Fruit fly (Drosophila melanogaster): ENCODE data around the gene CG10748.

Gene CG10748

dm6 chr3L:12972259-12972658 is at the start of gene CG10748, which contains the start of gene CG10749:
Gene CG10748 (minus strand): TSS chr3L:12972359.
Gene CG10749 (plus strand): TSS chr3L:12972474.
- no peak for TF ChIP-seq Sin3A (optimal IDR thresholded peaks at IDR 0.05)
- TF ChIP-seq h (optimal IDR thresholded peaks at IDR 0.05), result no peak
- TF ChIP-seq insv (optimal IDR thresholded peaks at IDR 0.05), result no peak
- TF ChIP-seq Myc (optimal IDR thresholded peaks at IDR 0.05), result no peak
- no peak for TF ChIP-seq psq (optimal IDR thresholded peaks at IDR 0.05)
- TF ChIP-seq ttk (optimal IDR thresholded peaks at IDR 0.05), result no peak

DNA sequence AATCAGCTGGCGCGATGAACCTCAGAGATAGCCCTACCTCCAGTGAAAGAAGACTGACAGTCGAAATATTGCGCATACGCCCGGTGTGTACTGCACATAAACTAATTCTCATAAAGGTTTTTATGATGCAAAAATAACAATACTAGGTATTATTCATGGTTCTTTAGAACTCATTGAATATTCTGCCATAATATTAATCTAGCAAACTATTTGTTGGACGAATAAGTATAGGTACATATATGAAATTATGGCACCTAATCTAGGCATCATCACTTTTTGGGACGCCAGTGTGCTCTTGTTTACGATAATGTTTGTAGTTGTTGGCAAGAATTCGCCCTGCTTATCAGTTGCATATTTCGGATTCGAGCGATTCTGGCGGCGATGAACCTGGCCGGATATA is 49.6 kb upstream of the CG10748 start:
- no peak for TF ChIP-seq h (optimal IDR thresholded peaks at IDR 0.05)
- TF ChIP-seq psq (optimal IDR thresholded peaks at IDR 0.05), result no peak
- no peak for TF ChIP-seq Myc (optimal IDR thresholded peaks at IDR 0.05)
- TF ChIP-seq insv (optimal IDR thresholded peaks at IDR 0.05), result no peak
- TF ChIP-seq Sin3A (optimal IDR thresholded peaks at IDR 0.05), result no peak
- no peak for TF ChIP-seq ttk (optimal IDR thresholded peaks at IDR 0.05)

dm6 chr3L:13019249-13019956 is 47.2 kb upstream of the CG10748 start:
- TF ChIP-seq psq (optimal IDR thresholded peaks at IDR 0.05) (no peak), Sin3A (optimal IDR thresholded peaks at IDR 0.05) (no peak), ttk (optimal IDR thresholded peaks at IDR 0.05) (no peak), h (optimal IDR thresholded peaks at IDR 0.05) (no peak), Myc (optimal IDR thresholded peaks at IDR 0.05) (no peak), insv (optimal IDR thresholded peaks at IDR 0.05) (no peak)

DNA sequence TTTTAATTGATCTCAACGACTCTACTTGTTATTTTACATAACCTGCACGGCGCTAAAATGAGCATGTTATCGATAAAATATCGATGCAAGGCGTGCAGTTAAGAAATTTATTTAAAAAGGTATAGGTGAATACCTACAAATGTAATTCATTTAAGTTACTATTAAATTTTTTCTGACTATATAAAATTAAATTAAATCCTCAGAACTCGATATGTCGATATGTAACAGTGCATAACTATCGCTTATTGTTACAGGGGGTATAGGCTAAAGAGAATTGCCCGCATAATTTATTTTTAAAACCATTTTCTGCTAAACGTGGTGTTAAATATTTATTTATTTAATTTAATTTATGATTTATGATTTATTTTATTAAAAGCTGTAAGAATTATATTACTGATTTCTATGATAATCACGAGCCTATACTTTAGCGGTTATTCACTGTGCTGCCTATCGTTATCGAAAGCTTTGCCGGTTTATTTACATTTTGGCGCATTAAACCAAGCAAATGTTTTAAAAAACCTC is 45.7 kb upstream of the CG10748 start, which contains the start of the genes mRpL20 and Icmt:
mRpL20 (minus strand) TSS at position 65 of the 522 bp plus-strand sequence.
Icmt (plus strand) TSS at position 464 of the 522 bp plus-strand sequence.
- no peak for TF ChIP-seq h (optimal IDR thresholded peaks at IDR 0.05)
- TF ChIP-seq psq (optimal IDR thresholded peaks at IDR 0.05), result no peak
- no peak for TF ChIP-seq ttk (optimal IDR thresholded peaks at IDR 0.05)
- no peak for TF ChIP-seq Myc (optimal IDR thresholded peaks at IDR 0.05)
- TF ChIP-seq insv (optimal IDR thresholded peaks at IDR 0.05), result no peak
- no peak for TF ChIP-seq Sin3A (optimal IDR thresholded peaks at IDR 0.05)

dm6 chr3L:13015823-13016465 is 43.8 kb upstream of the CG10748 start, which contains the start of gene CG11267:
Gene CG11267 (plus strand): TSS chr3L:13016050.
- no peak for TF ChIP-seq insv (optimal IDR thresholded peaks at IDR 0.05)

- TF ChIP-seq insv (optimal IDR thresholded peaks at IDR 0.05), result no peak
- no peak for TF ChIP-seq Sin3A (optimal IDR thresholded peaks at IDR 0.05)
- TF ChIP-seq ttk (optimal IDR thresholded peaks at IDR 0.05), result no peak
- no peak for TF ChIP-seq h (optimal IDR thresholded peaks at IDR 0.05)
- no peak for TF ChIP-seq psq (optimal IDR thresholded peaks at IDR 0.05)
- no peak for TF ChIP-seq Myc (optimal IDR thresholded peaks at IDR 0.05)
Measured at dm6 chr3L:13015195-13015822, 43.1 kb upstream of the CG10748 start, which contains the start of gene MICAL-like. Gene MICAL-like (minus strand): TSS chr3L:13015332.

DNA sequence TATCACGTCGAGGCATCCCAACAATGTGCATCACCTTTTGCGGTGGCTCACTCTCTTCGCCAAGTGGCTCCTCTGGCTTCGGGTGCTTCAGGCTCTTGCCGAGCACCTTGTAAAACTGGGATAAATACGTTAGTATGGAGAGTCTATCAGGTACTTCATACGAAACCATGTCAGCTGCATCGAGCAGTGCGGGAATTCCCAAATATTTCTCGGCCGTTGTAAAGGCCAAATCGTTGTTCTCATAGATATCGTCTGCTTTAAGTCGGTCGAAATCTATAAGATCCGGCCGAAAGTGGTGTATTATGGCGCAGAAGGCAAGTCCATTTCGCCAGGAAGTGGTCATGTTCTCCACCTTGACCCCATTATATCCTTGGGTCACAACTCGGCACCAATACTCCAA is 42.5 kb upstream of the CG10748 start:
- no peak for TF ChIP-seq ttk (optimal IDR thresholded peaks at IDR 0.05)
- no peak for TF ChIP-seq psq (optimal IDR thresholded peaks at IDR 0.05)
- no peak for TF ChIP-seq Sin3A (optimal IDR thresholded peaks at IDR 0.05)
- TF ChIP-seq insv (optimal IDR thresholded peaks at IDR 0.05), result no peak
- TF ChIP-seq h (optimal IDR thresholded peaks at IDR 0.05), result no peak
- TF ChIP-seq Myc (optimal IDR thresholded peaks at IDR 0.05), result no peak

DNA sequence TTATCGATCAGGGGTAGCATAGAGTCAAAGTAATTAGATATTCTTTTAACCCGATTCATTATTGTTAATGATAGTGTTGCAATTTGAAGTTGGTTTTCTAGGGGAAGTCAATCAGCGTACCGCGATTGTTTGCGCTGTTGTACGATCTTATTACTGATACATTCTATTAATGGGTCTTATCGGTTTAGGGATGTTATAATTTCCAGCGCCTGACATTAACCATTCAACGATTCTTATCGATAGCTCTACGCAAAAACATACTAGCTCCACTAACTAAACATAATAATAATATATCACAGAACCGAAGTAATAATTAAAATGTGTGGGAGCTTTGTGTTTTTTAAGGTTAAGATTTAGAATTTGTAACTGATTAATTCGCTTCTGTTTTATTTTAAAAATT is 39.4 kb upstream of the CG10748 start, which contains the start of gene Cul6:
Cul6 (minus strand) TSS at position 175 of the 400 bp plus-strand sequence.
- TF ChIP-seq Sin3A (optimal IDR thresholded peaks at IDR 0.05) (no peak), insv (optimal IDR thresholded peaks at IDR 0.05) (no peak), ttk (optimal IDR thresholded peaks at IDR 0.05) (no peak), psq (optimal IDR thresholded peaks at IDR 0.05) (no peak), Myc (optimal IDR thresholded peaks at IDR 0.05) (no peak), h (optimal IDR thresholded peaks at IDR 0.05) (no peak)

dm6 chr3L:13007946-13008462 is 35.8 kb upstream of the CG10748 start:
- TF ChIP-seq ttk (optimal IDR thresholded peaks at IDR 0.05), result no peak
- TF ChIP-seq h (optimal IDR thresholded peaks at IDR 0.05), result no peak
- no peak for TF ChIP-seq insv (optimal IDR thresholded peaks at IDR 0.05)
- no peak for TF ChIP-seq psq (optimal IDR thresholded peaks at IDR 0.05)
- TF ChIP-seq Myc (optimal IDR thresholded peaks at IDR 0.05), result no peak
- TF ChIP-seq Sin3A (optimal IDR thresholded peaks at IDR 0.05), result no peak

DNA sequence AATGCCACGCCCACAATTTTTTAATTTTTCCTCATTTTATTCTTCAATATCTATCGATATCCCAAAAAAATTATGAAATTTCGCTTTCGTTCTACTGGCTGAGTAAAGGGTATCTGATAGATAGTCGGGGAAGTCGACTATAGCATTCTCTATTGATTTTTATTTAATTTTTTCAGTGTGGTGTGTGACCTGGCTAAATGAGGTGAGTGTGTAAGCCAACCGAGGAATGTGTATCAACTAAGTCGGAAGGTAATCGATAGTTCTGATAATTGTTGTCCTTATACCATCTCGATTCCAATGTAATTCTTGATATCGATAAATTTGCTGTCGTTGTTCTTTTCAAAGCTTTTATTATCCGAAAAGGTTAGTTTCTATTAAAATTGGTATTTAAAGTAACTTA is 34.3 kb upstream of the CG10748 start, which contains the start of gene CG11263:
CG11263 (plus strand) TSS at position 328 of the 400 bp plus-strand sequence.
- TF ChIP-seq h (optimal IDR thresholded peaks at IDR 0.05) (no peak), ttk (optimal IDR thresholded peaks at IDR 0.05) (no peak), insv (optimal IDR thresholded peaks at IDR 0.05) (no peak), Myc (optimal IDR thresholded peaks at IDR 0.05) (no peak), psq (optimal IDR thresholded peaks at IDR 0.05) (no peak), Sin3A (optimal IDR thresholded peaks at IDR 0.05) (no peak)

DNA sequence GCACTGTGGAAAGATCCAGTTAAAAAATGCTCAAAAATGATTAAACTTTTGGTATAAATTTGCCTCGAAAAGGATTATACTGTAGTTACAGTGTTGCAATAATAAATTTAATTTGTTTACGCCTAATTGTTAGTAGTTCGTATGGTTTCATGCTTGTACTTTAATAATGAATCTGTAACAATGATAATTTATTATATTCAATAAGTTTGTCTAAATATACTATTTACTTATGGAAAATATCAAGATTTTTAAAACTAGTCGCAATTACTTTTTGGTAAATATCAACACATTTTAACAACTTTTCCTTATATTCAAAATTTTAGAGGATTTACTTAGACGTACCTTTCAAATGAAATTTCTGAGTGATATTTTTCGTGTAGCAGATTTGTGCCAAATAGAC is 22.7 kb upstream of the CG10748 start, which contains the start of gene CG11262:
CG11262 (plus strand) TSS at position 301 of the 400 bp plus-strand sequence.
- no peak for TF ChIP-seq insv (optimal IDR thresholded peaks at IDR 0.05)
- TF ChIP-seq psq (optimal IDR thresholded peaks at IDR 0.05), result no peak

Data from Kc167 (cell line).